Worm (Caenorhabditis elegans) whole organism, L4 larva: ENCODE results near the gene nspg-8.

Experiments used
- F10B5.3 ChIP-seq: sonication (generic microtip); optimal IDR thresholded peaks from 2 replicates; lab custom pipeline; 2016; ENCODE audit warnings: mild to moderate bottlenecking, missing genetic modification characterization, missing compliant biosample characterization
- F44E2.7 ChIP-seq: fragments of 200-800 bp; sonication (Bioruptor generic); IDR thresholded peaks from 2 replicates; pipeline ENCODE4 v2.1.2; 2022; ENCODE audit warnings: missing genetic modification characterization, missing compliant biosample characterization
- T20F7.1 ChIP-seq: fragments of 200-800 bp; sonication (Bioruptor generic); optimal IDR thresholded peaks from 2 replicates; lab custom pipeline; 2018; ENCODE audit warnings: mild to moderate bottlenecking, missing genetic modification characterization, missing compliant biosample characterization
- T26A8.4 ChIP-seq: fragments of 200-800 bp; sonication (Bioruptor generic); IDR thresholded peaks from 2 replicates; pipeline ENCODE4 v1.3.6; 2022; ENCODE audit warnings: missing genetic modification characterization, missing compliant biosample characterization
- Y105C5A.15 ChIP-seq: fragments of 200-800 bp; sonication (Bioruptor generic); IDR thresholded peaks from 2 replicates; pipeline ENCODE4 v1.3.6; 2022; ENCODE audit warnings: missing genetic modification characterization, missing compliant biosample characterization
- Y48G9A.11 ChIP-seq: fragments of 200-800 bp; sonication (Bioruptor generic); IDR thresholded peaks from 2 replicates; pipeline ENCODE4 v1.3.6; 2022; ENCODE audit warnings: missing genetic modification reagents, missing genetic modification characterization, missing compliant biosample characterization
- Y5F2A.4 ChIP-seq: fragments of 200-800 bp; sonication (Bioruptor generic); optimal IDR thresholded peaks from 2 replicates; lab custom pipeline; 2018; ENCODE audit warnings: mild to moderate bottlenecking, missing genetic modification characterization, missing compliant biosample characterization
- Y75B8A.6 ChIP-seq: fragments of 200-800 bp; sonication (Bioruptor generic); IDR thresholded peaks from 2 replicates; pipeline ENCODE4 v1.3.6; 2022; ENCODE audit warnings: missing genetic modification reagents, missing genetic modification characterization, missing compliant biosample characterization
- ZK337.2 ChIP-seq: fragments of 200-800 bp; sonication (Bioruptor generic); IDR thresholded peaks from 2 replicates; pipeline ENCODE4 v1.3.6; 2022; ENCODE audit warnings: missing genetic modification reagents, missing genetic modification characterization, missing compliant biosample characterization
- ZK546.5 ChIP-seq, 2 experiments: sonication (generic microtip); optimal IDR thresholded peaks; 2 replicates each; lab custom pipeline; 2017; ENCODE audit warnings: missing biosample characterization in 2 of 2, missing genetic modification characterization in 2 of 2
- aha-1 ChIP-seq: fragments of 150-350 bp; peaks from one replicate; lab custom pipeline; 2014; ENCODE audit warnings: missing biosample characterization, missing genetic modification characterization
- attf-4 ChIP-seq: sonication (generic microtip); optimal IDR thresholded peaks from 3 replicates; lab custom pipeline; 2017; ENCODE audit warnings: missing biosample characterization, missing genetic modification characterization
- ceh-32 ChIP-seq: sonication (generic microtip); optimal IDR thresholded peaks from 2 replicates; lab custom pipeline; 2016; ENCODE audit warnings: mild to moderate bottlenecking, missing genetic modification characterization, missing compliant biosample characterization; ENCODE audit not compliant: poor library complexity
- ceh-44 ChIP-seq: fragments of 200-800 bp; sonication (Bioruptor generic); IDR thresholded peaks from 2 replicates; pipeline ENCODE4 v1.3.6; 2022; ENCODE audit warnings: missing genetic modification reagents, missing genetic modification characterization, missing compliant biosample characterization
- ceh-82 ChIP-seq: sonication (generic microtip); optimal IDR thresholded peaks from 2 replicates; lab custom pipeline; 2017; ENCODE audit warnings: missing biosample characterization, missing genetic modification characterization
- cey-2 ChIP-seq: sonication (generic microtip); optimal IDR thresholded peaks from 3 replicates; lab custom pipeline; 2017; ENCODE audit warnings: missing genetic modification characterization, mild to moderate bottlenecking, missing compliant biosample characterization, antibody characterized with exemption, borderline replicate concordance; ENCODE audit not compliant: insufficient read depth
- daf-12 ChIP-seq: fragments of 150-350 bp; optimal IDR thresholded peaks from 2 replicates; lab custom pipeline; 2014; ENCODE audit warnings: missing biosample characterization, missing genetic modification reagents, missing genetic modification characterization
- daf-8 ChIP-seq: fragments of 200-800 bp; sonication (Bioruptor generic); IDR thresholded peaks from 2 replicates; pipeline ENCODE4 v1.3.6; 2022; ENCODE audit warnings: missing genetic modification characterization, missing compliant biosample characterization
- dmd-6 ChIP-seq: fragments of 200-800 bp; sonication (Bioruptor generic); IDR thresholded peaks from 2 replicates; pipeline ENCODE4 v1.3.6; 2022; ENCODE audit warnings: missing genetic modification reagents, missing genetic modification characterization, missing compliant biosample characterization
- duxl-1 ChIP-seq: sonication (generic microtip); optimal IDR thresholded peaks from 2 replicates; lab custom pipeline; 2016; ENCODE audit warnings: mild to moderate bottlenecking, missing genetic modification characterization, moderate library complexity, missing compliant biosample characterization; ENCODE audit not compliant: poor library complexity
- dve-1 ChIP-seq: sonication (generic microtip); optimal IDR thresholded peaks from 2 replicates; lab custom pipeline; 2017; ENCODE audit warnings: antibody characterized with exemption, mild to moderate bottlenecking, missing genetic modification characterization, missing compliant biosample characterization; ENCODE audit not compliant: insufficient read depth
- egl-27 ChIP-seq: sonication (generic microtip); optimal IDR thresholded peaks from 3 replicates; lab custom pipeline; 2017; ENCODE audit warnings: missing biosample characterization, missing genetic modification reagents, missing genetic modification characterization
- hif-1 ChIP-seq, 2 experiments: sonication (generic microtip); optimal IDR thresholded peaks; 2 replicates each; lab custom pipeline; 2016 to 2017; ENCODE audit warnings: missing compliant biosample characterization in 2 of 2, missing genetic modification characterization in 2 of 2, missing genetic modification reagents in 2 of 2, missing genotype in 2 of 2, mild to moderate bottlenecking in 1 of 2
- hlh-30 ChIP-seq: sonication (generic microtip); optimal IDR thresholded peaks from 2 replicates; lab custom pipeline; 2017; ENCODE audit warnings: antibody characterized with exemption, mild to moderate bottlenecking, missing genetic modification characterization, missing compliant biosample characterization; ENCODE audit not compliant: insufficient read depth
- hmg-1.1 ChIP-seq: fragments of 200-800 bp; sonication (Bioruptor generic); IDR thresholded peaks from 2 replicates; pipeline ENCODE4 v1.3.6; 2022; ENCODE audit warnings: missing genetic modification reagents, missing genetic modification characterization, missing compliant biosample characterization
- jun-1 ChIP-seq: fragments of 150-350 bp; optimal IDR thresholded peaks from 2 replicates; lab custom pipeline; 2014; ENCODE audit warnings: missing biosample characterization, missing genetic modification reagents, missing genetic modification characterization
- lin-1 ChIP-seq: fragments of 200-800 bp; sonication (Bioruptor generic); IDR thresholded peaks from 2 replicates; pipeline ENCODE4 v1.3.6; 2022; ENCODE audit warnings: missing genetic modification reagents, missing genetic modification characterization, missing compliant biosample characterization
- lin-15B ChIP-seq: fragments of 150-350 bp; sonication (generic microtip); optimal IDR thresholded peaks from 3 replicates; lab custom pipeline; 2014; ENCODE audit warnings: missing biosample characterization, missing genetic modification characterization
- lin-29 ChIP-seq: fragments of 200-800 bp; sonication (Bioruptor generic); IDR thresholded peaks from 2 replicates; pipeline ENCODE4 v1.3.6; 2022; ENCODE audit warnings: missing genetic modification reagents, missing genetic modification characterization, missing compliant biosample characterization
- lin-38 ChIP-seq: fragments of 200-800 bp; sonication (Bioruptor generic); IDR thresholded peaks from 2 replicates; pipeline ENCODE4 v1.3.6; 2022; ENCODE audit warnings: missing genetic modification reagents, missing genetic modification characterization, missing compliant biosample characterization
- lir-3 ChIP-seq: sonication (generic microtip); optimal IDR thresholded peaks from 2 replicates; lab custom pipeline; 2016; ENCODE audit warnings: mild to moderate bottlenecking, missing genetic modification characterization, missing compliant biosample characterization
- madf-5 ChIP-seq, 2 experiments: fragments of 200-800 bp; sonication (Bioruptor generic); IDR thresholded peaks; 2 replicates each; pipeline ENCODE4 v1.3.6; 2022; ENCODE audit warnings: missing compliant biosample characterization in 2 of 2, missing genetic modification characterization in 2 of 2
- mdt-29 ChIP-seq: fragments of 200-800 bp; sonication (Bioruptor generic); IDR thresholded peaks from 2 replicates; pipeline ENCODE4 v1.3.6; 2022; ENCODE audit warnings: missing genetic modification reagents, missing genetic modification characterization, missing compliant biosample characterization
- mep-1 ChIP-seq: fragments of 150-350 bp; sonication (generic microtip); optimal IDR thresholded peaks from 3 replicates; lab custom pipeline; 2014; ENCODE audit warnings: missing biosample characterization, missing genetic modification characterization
- nhr-10 ChIP-seq: fragments of 150-350 bp; optimal IDR thresholded peaks from 2 replicates; lab custom pipeline; 2014; ENCODE audit warnings: missing biosample characterization, missing genetic modification characterization
- nhr-111 ChIP-seq: fragments of 200-800 bp; sonication (Bioruptor generic); optimal IDR thresholded peaks from 2 replicates; lab custom pipeline; 2018; ENCODE audit warnings: mild to moderate bottlenecking, missing genetic modification characterization, missing compliant biosample characterization
- nhr-237 ChIP-seq: sonication (generic microtip); optimal IDR thresholded peaks from 2 replicates; lab custom pipeline; 2017; ENCODE audit warnings: missing biosample characterization, missing genetic modification characterization
- nhr-25 ChIP-seq: sonication (generic microtip); optimal IDR thresholded peaks from 2 replicates; lab custom pipeline; 2017; ENCODE audit warnings: missing genetic modification characterization, mild to moderate bottlenecking, missing compliant biosample characterization, antibody characterized with exemption, moderate library complexity, borderline replicate concordance; ENCODE audit not compliant: insufficient read depth
- nhr-28 ChIP-seq: fragments of 150-350 bp; optimal IDR thresholded peaks from 2 replicates; lab custom pipeline; 2014; ENCODE audit warnings: missing biosample characterization, missing genetic modification characterization
- nhr-6 ChIP-seq: fragments of 150-350 bp; optimal IDR thresholded peaks from 2 replicates; lab custom pipeline; 2014; ENCODE audit warnings: missing biosample characterization, missing genetic modification characterization
- nhr-77 ChIP-seq: fragments of 150-350 bp; optimal IDR thresholded peaks from 2 replicates; lab custom pipeline; 2014; ENCODE audit warnings: missing biosample characterization, missing genetic modification characterization
- pha-4 ChIP-seq, 2 experiments: fragments of 150-350 bp in 1 of 2; fragments of 200-800 bp in 1 of 2; sonication (Bioruptor generic) in 1 of 2; IDR thresholded peaks in 1 of 2; optimal IDR thresholded peaks in 1 of 2; 2 replicates each; pipeline versions ENCODE4 v1.3.6 to Lab custom; 2014 to 2022; ENCODE audit warnings: missing genetic modification characterization in 2 of 2, missing genetic modification reagents in 2 of 2, missing biosample characterization in 1 of 2, missing compliant biosample characterization in 1 of 2
- pqm-1 ChIP-seq: sonication (generic microtip); optimal IDR thresholded peaks from 2 replicates; lab custom pipeline; 2017; ENCODE audit warnings: missing biosample characterization, missing genetic modification characterization
- sdz-12 ChIP-seq: fragments of 200-800 bp; sonication (Bioruptor generic); optimal IDR thresholded peaks from 2 replicates; lab custom pipeline; 2018; ENCODE audit warnings: mild to moderate bottlenecking, missing genetic modification characterization, missing compliant biosample characterization
- spr-1 ChIP-seq: sonication (generic microtip); optimal IDR thresholded peaks from 2 replicates; lab custom pipeline; 2016; ENCODE audit warnings: mild to moderate bottlenecking, missing genetic modification characterization, missing compliant biosample characterization
- unc-39 ChIP-seq: sonication (generic microtip); optimal IDR thresholded peaks from 2 replicates; lab custom pipeline; 2017; ENCODE audit warnings: missing biosample characterization, missing genetic modification characterization
- vab-7 ChIP-seq: fragments of 200-800 bp; sonication (Bioruptor generic); IDR thresholded peaks from 2 replicates; pipeline ENCODE4 v1.3.6; 2022; ENCODE audit warnings: missing genetic modification reagents, missing genetic modification characterization, missing compliant biosample characterization
- zag-1 ChIP-seq: fragments of 150-350 bp; optimal IDR thresholded peaks from 2 replicates; lab custom pipeline; 2014; ENCODE audit warnings: missing biosample characterization, missing genetic modification characterization
- zfp-3 ChIP-seq: fragments of 200-800 bp; sonication (Bioruptor generic); conservative IDR thresholded peaks from 2 replicates; pipeline ENCODE4 v1.3.6; 2022; ENCODE audit warnings: missing genetic modification reagents, missing genetic modification characterization, missing compliant biosample characterization
- zip-11 ChIP-seq: fragments of 200-800 bp; sonication (Bioruptor generic); IDR thresholded peaks from 2 replicates; pipeline ENCODE4 v1.3.6; 2022; ENCODE audit warnings: missing genetic modification characterization, missing compliant biosample characterization
- ztf-7 ChIP-seq: fragments of 150-350 bp; optimal IDR thresholded peaks from 2 replicates; lab custom pipeline; 2014; ENCODE audit warnings: missing biosample characterization, missing genetic modification characterization

nspg-8 gene

DNA sequence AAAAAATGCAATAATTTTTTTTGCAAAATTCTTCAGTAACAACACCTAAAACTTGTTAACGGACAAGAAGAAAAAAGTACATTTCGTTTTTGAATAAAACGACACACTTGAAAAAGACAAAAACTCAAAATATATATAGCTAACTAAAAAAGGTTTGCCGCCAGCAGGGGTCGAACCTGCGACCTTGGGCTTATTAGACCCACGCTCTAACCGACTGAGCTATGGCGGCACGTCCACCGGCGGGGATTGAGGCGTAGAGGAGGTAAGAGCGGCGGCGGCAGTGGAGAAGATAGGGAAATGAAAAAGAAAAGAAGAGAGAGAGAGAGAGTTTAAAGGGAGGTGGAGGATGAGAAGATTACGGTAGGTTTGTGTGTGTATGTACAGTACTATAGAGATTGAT, 36.4 kb downstream of the nspg-8 start:
- TF ChIP-seq Y5F2A.4 (GFP tag; lab: Kevin White, UChicago) (no peak), lir-3 (tag; lab: Kevin White, UChicago) (no peak), nhr-77 (tag; lab: Kevin White, UChicago) (no peak), mdt-29 (GFP tag; lab: Robert Waterston, UW) (no peak), hmg-1.1 (GFP tag; lab: Robert Waterston, UW) (no peak), ceh-32 (tag; lab: Kevin White, UChicago) (no peak), spr-1 (tag; lab: Kevin White, UChicago) (no peak), pqm-1 (tag; lab: Kevin White, UChicago) (no peak), aha-1 (tag; lab: Kevin White, UChicago) (peak; percentile 85), vab-7 (peak; percentile 38; the same call in 1 of the 2 replicates), pha-4 (GFP tag; IDR thresholded peaks at IDR 0.05; lab: Robert Waterston, UW) (peak; percentile 34; the same call in 1 of the 2 replicates), pha-4 (tag; optimal IDR thresholded peaks at IDR 0.05; lab: Kevin White, UChicago) (no peak), daf-12 (tag; lab: Kevin White, UChicago) (no peak), nhr-111 (GFP tag; lab: Kevin White, UChicago) (no peak), daf-8 (GFP tag; lab: Robert Waterston, UW) (no peak), dve-1 (tag; lab: Kevin White, UChicago) (peak; percentile 3), ZK337.2 (no peak), Y48G9A.11 (GFP tag; lab: Robert Waterston, UW) (no peak), nhr-10 (tag; lab: Kevin White, UChicago) (no peak), lin-1 (GFP tag; lab: Robert Waterston, UW) (no peak), lin-38 (GFP tag; lab: Robert Waterston, UW) (peak; percentile 65), hlh-30 (tag; lab: Kevin White, UChicago) (no peak), zfp-3 (GFP tag; lab: Robert Waterston, UW) (no peak), nhr-25 (tag; lab: Kevin White, UChicago) (no peak), nhr-6 (tag; lab: Kevin White, UChicago) (no peak), dmd-6 (GFP tag; lab: Robert Waterston, UW) (no peak; the same call in 1 of the 2 replicates), lin-29 (no peak), unc-39 (tag; lab: Kevin White, UChicago) (no peak), egl-27 (tag; lab: Kevin White, UChicago) (no peak), lin-15B (tag; lab: Kevin White, UChicago) (no peak), cey-2 (tag; lab: Kevin White, UChicago) (no peak), F10B5.3 (tag; lab: Kevin White, UChicago) (no peak), mep-1 (peak; percentile 31), ztf-7 (tag; lab: Kevin White, UChicago) (no peak), duxl-1 (no peak), attf-4 (tag; lab: Kevin White, UChicago) (no peak), zag-1 (tag; lab: Kevin White, UChicago) (no peak), T26A8.4 (GFP tag; lab: Robert Waterston, UW) (no peak), nhr-237 (no peak), sdz-12 (GFP tag; lab: Kevin White, UChicago) (no peak), zip-11 (GFP tag; lab: Robert Waterston, UW) (0 out of 2 replicates have a peak, but pooled peaks have one; percentile 38), ZK546.5 (tag; optimal IDR thresholded peaks at IDR 0.05; lab: Kevin White, UChicago) (no peak), F44E2.7 (GFP tag; lab: Robert Waterston, UW) (no peak), ceh-44 (GFP tag; lab: Robert Waterston, UW) (no peak), Y75B8A.6 (GFP tag; lab: Robert Waterston, UW) (no peak), T20F7.1 (GFP tag; lab: Kevin White, UChicago) (no peak), ceh-82 (no peak), nhr-28 (no peak), hif-1 (tag; optimal IDR thresholded peaks at IDR 0.05; lab: Kevin White, UChicago) (peak in 1 of 2 experiments; percentile 22), jun-1 (no peak), madf-5 (GFP tag; IDR thresholded peaks at IDR 0.05; lab: Robert Waterston, UW) (no peak), Y105C5A.15 (GFP tag; lab: Robert Waterston, UW) (0 out of 2 replicates have a peak, but pooled peaks have one; percentile 38)
